Fruit fly (Drosophila melanogaster) whole organism, embryonic: ENCODE results near the gene CG31224.
A peak's percentile ranks its signal among the peaks of the same experiment; 100 is the strongest.

Experiments used
- Ada2b ChIP-seq: fragments of 200-800 bp; sonication (Bioruptor generic); IDR thresholded peaks from 2 replicates; pipeline ENCODE4 v1.3.6; 2022; ENCODE audit warnings: missing biosample characterization, missing genetic modification characterization
- Aef1 ChIP-seq: fragments of 200-800 bp; sonication (Bioruptor generic); IDR thresholded peaks from 3 replicates; pipeline ENCODE4 v1.3.6; 2022; ENCODE audit warnings: missing biosample characterization, missing genetic modification characterization
- Atf3 ChIP-seq: fragments of 200-800 bp; sonication (Bioruptor generic); optimal IDR thresholded peaks from 3 replicates; lab custom pipeline; 2016; ENCODE audit warnings: missing biosample characterization, missing genetic modification characterization
- Atf6 ChIP-seq: fragments of 200-800 bp; sonication (Bioruptor generic); IDR thresholded peaks from 2 replicates; pipeline ENCODE4 v1.3.6; 2022; ENCODE audit warnings: missing biosample characterization, missing genetic modification characterization
- Blimp-1 ChIP-seq: fragments of 200-800 bp; sonication (Bioruptor generic); optimal IDR thresholded peaks from 3 replicates; lab custom pipeline; 2018; ENCODE audit warnings: missing biosample characterization, missing genetic modification characterization, mild to moderate bottlenecking, moderate library complexity, missing genetic modification reagents
- CG10543 ChIP-seq: fragments of 200-800 bp; sonication (Bioruptor generic); optimal IDR thresholded peaks from 3 replicates; lab custom pipeline; 2017; ENCODE audit warnings: missing biosample characterization, mild to moderate bottlenecking, missing genetic modification characterization, moderate library complexity
- CG11560 ChIP-seq: fragments of 200-800 bp; sonication (Bioruptor generic); IDR thresholded peaks from 3 replicates; pipeline ENCODE4 v1.3.6; 2022; ENCODE audit warnings: missing biosample characterization, missing genetic modification characterization
- CG13287 ChIP-seq: fragments of 200-800 bp; sonication (Bioruptor generic); IDR thresholded peaks from 2 replicates; pipeline ENCODE4 v1.3.6; 2022; ENCODE audit warnings: missing biosample characterization, missing genetic modification characterization; ENCODE audit not compliant: partially characterized antibody
- CG13424 ChIP-seq: fragments of 200-800 bp; sonication (Bioruptor generic); optimal IDR thresholded peaks from 2 replicates; lab custom pipeline; 2019; ENCODE audit warnings: missing biosample characterization, mild to moderate bottlenecking, missing genetic modification characterization, moderate library complexity
- CG14014 ChIP-seq: fragments of 200-800 bp; sonication (Bioruptor generic); IDR thresholded peaks from 2 replicates; pipeline ENCODE4 v1.3.6; 2022; ENCODE audit warnings: missing biosample characterization, missing genetic modification characterization
- CG14710 ChIP-seq: fragments of 200-800 bp; sonication (Bioruptor generic); optimal IDR thresholded peaks from 3 replicates; lab custom pipeline; 2019; ENCODE audit warnings: missing biosample characterization, mild to moderate bottlenecking, missing genetic modification characterization, moderate library complexity
- CG15073 ChIP-seq: fragments of 200-800 bp; sonication (Bioruptor generic); optimal IDR thresholded peaks from 2 replicates; lab custom pipeline; 2016; ENCODE audit warnings: missing biosample characterization, missing genetic modification characterization
- CG2712 ChIP-seq: fragments of 200-800 bp; optimal IDR thresholded peaks from 3 replicates; lab custom pipeline; 2019; ENCODE audit warnings: missing biosample characterization, mild to moderate bottlenecking, missing genetic modification characterization, moderate library complexity
- CG32767 ChIP-seq: fragments of 200-800 bp; sonication (Bioruptor generic); IDR thresholded peaks from 2 replicates; pipeline ENCODE4 v1.3.6; 2022; ENCODE audit warnings: missing biosample characterization, missing genetic modification characterization
- CG33557 ChIP-seq: fragments of 200-800 bp; sonication (Bioruptor generic); optimal IDR thresholded peaks from 2 replicates; lab custom pipeline; 2019; ENCODE audit warnings: missing biosample characterization, mild to moderate bottlenecking, missing genetic modification characterization, moderate library complexity
- CG3847 ChIP-seq: fragments of 200-800 bp; sonication (Bioruptor generic); IDR thresholded peaks from 2 replicates; pipeline ENCODE4 v1.3.6; 2022; ENCODE audit warnings: missing biosample characterization, missing genetic modification characterization
- CG6791 ChIP-seq: fragments of 200-800 bp; sonication (Bioruptor generic); IDR thresholded peaks from 3 replicates; pipeline ENCODE4 v1.3.6; 2022; ENCODE audit warnings: missing biosample characterization, missing genetic modification characterization; ENCODE audit not compliant: partially characterized antibody
- CG7556 ChIP-seq: fragments of 200-800 bp; sonication (Bioruptor generic); optimal IDR thresholded peaks from 2 replicates; lab custom pipeline; 2017; ENCODE audit warnings: missing biosample characterization, mild to moderate bottlenecking, missing genetic modification characterization
- CG7963 ChIP-seq: fragments of 200-800 bp; sonication (Bioruptor generic); IDR thresholded peaks from 3 replicates; pipeline ENCODE4 v1.3.6; 2022; ENCODE audit warnings: missing biosample characterization, missing genetic modification characterization; ENCODE audit not compliant: partially characterized antibody
- CG9215 ChIP-seq: fragments of 200-800 bp; sonication (Bioruptor generic); IDR thresholded peaks from 2 replicates; pipeline ENCODE4 v1.3.6; 2022; ENCODE audit warnings: missing biosample characterization, missing genetic modification characterization
- CG9817 ChIP-seq: fragments of 200-800 bp; sonication (Bioruptor generic); optimal IDR thresholded peaks from 2 replicates; lab custom pipeline; 2018; ENCODE audit warnings: missing biosample characterization, mild to moderate bottlenecking, missing genetic modification characterization, moderate library complexity
- CoRest ChIP-seq: fragments of 200-800 bp; sonication (Bioruptor generic); optimal IDR thresholded peaks from 3 replicates; lab custom pipeline; 2018; ENCODE audit warnings: missing biosample characterization, mild to moderate bottlenecking, missing genetic modification characterization, moderate library complexity
- Deaf1 ChIP-seq: fragments of 200-800 bp; optimal IDR thresholded peaks from 3 replicates; lab custom pipeline; 2019; ENCODE audit warnings: missing biosample characterization, mild to moderate bottlenecking, missing genetic modification characterization, moderate library complexity
- Drgx ChIP-seq: fragments of 200-800 bp; sonication (Bioruptor generic); IDR thresholded peaks from 2 replicates; pipeline ENCODE4 v1.3.6; 2022; ENCODE audit warnings: missing biosample characterization, missing genetic modification characterization
- Ets65A ChIP-seq: fragments of 200-800 bp; sonication (Bioruptor generic); peaks from one replicate; lab custom pipeline; 2016; ENCODE audit warnings: missing biosample characterization, missing genetic modification characterization
- Fer1 ChIP-seq: fragments of 200-800 bp; sonication (Bioruptor generic); optimal IDR thresholded peaks from 2 replicates; lab custom pipeline; 2017; ENCODE audit warnings: missing biosample characterization, mild to moderate bottlenecking, missing genetic modification characterization
- NC2β ChIP-seq: fragments of 200-800 bp; sonication (Bioruptor generic); optimal IDR thresholded peaks from 2 replicates; lab custom pipeline; 2016; ENCODE audit warnings: missing biosample characterization, missing genetic modification characterization
- Pdp1 ChIP-seq, 2 experiments: fragments of 200-800 bp; sonication (Bioruptor generic); optimal IDR thresholded peaks; 3 replicates each; lab custom pipeline; 2016; ENCODE audit warnings: missing biosample characterization in 2 of 2, missing genetic modification characterization in 2 of 2, mild to moderate bottlenecking in 1 of 2, moderate library complexity in 1 of 2
- Rfx ChIP-seq: fragments of 200-800 bp; sonication (Bioruptor generic); IDR thresholded peaks from 2 replicates; pipeline ENCODE4 v1.3.6; 2022; ENCODE audit warnings: missing biosample characterization, missing genetic modification characterization
- Rx ChIP-seq: fragments of 200-800 bp; sonication (Bioruptor generic); IDR thresholded peaks from 2 replicates; pipeline ENCODE4 v1.3.6; 2022; ENCODE audit warnings: missing biosample characterization, missing genetic modification characterization
- Xbp1 ChIP-seq: fragments of 200-800 bp; sonication (Bioruptor generic); optimal IDR thresholded peaks from 3 replicates; lab custom pipeline; 2016; ENCODE audit warnings: missing biosample characterization, mild to moderate bottlenecking, missing genetic modification characterization
- Xrp1 ChIP-seq: fragments of 200-800 bp; sonication (Bioruptor generic); IDR thresholded peaks from 2 replicates; pipeline ENCODE4 v1.3.6; 2022; ENCODE audit warnings: missing biosample characterization, missing genetic modification characterization
- amos ChIP-seq: fragments of 200-800 bp; sonication (Bioruptor generic); IDR thresholded peaks from 2 replicates; pipeline ENCODE4 v1.3.6; 2022; ENCODE audit warnings: missing biosample characterization, missing genetic modification characterization; ENCODE audit not compliant: partially characterized antibody
- bab2 ChIP-seq: fragments of 200-800 bp; sonication (Bioruptor generic); optimal IDR thresholded peaks from 2 replicates; lab custom pipeline; 2016; ENCODE audit warnings: missing biosample characterization, missing genetic modification characterization
- dysf ChIP-seq: fragments of 200-800 bp; sonication (Bioruptor generic); IDR thresholded peaks from 3 replicates; pipeline ENCODE4 v1.3.6; 2022; ENCODE audit warnings: missing biosample characterization, missing genetic modification characterization
- fd64A ChIP-seq: fragments of 200-800 bp; sonication (Bioruptor generic); optimal IDR thresholded peaks from 3 replicates; lab custom pipeline; 2018; ENCODE audit warnings: missing biosample characterization, mild to moderate bottlenecking, missing genetic modification characterization
- grn ChIP-seq: fragments of 200-800 bp; sonication (Bioruptor generic); optimal IDR thresholded peaks from 3 replicates; lab custom pipeline; 2017; ENCODE audit warnings: missing biosample characterization, missing genetic modification characterization
- luna ChIP-seq: fragments of 200-800 bp; sonication (Bioruptor generic); optimal IDR thresholded peaks from 2 replicates; lab custom pipeline; 2016; ENCODE audit warnings: missing biosample characterization, missing genetic modification characterization
- otp ChIP-seq: fragments of 200-800 bp; sonication (Bioruptor generic); IDR thresholded peaks from 3 replicates; pipeline ENCODE4, ENCODE4 v1.3.6; 2022; ENCODE audit warnings: missing biosample characterization, missing genetic modification characterization
- pho ChIP-seq: fragments of 200-800 bp; sonication (Bioruptor generic); optimal IDR thresholded peaks from 2 replicates; lab custom pipeline; 2016; ENCODE audit warnings: missing biosample characterization, missing genetic modification characterization
- salm ChIP-seq: fragments of 200-800 bp; sonication (Bioruptor generic); optimal IDR thresholded peaks from 2 replicates; lab custom pipeline; 2018; ENCODE audit warnings: missing biosample characterization, mild to moderate bottlenecking, missing genetic modification characterization
- sens ChIP-seq: fragments of 200-800 bp; sonication (Bioruptor generic); peaks from one replicate; lab custom pipeline; 2016; ENCODE audit warnings: missing biosample characterization, missing genetic modification characterization
- sisA ChIP-seq: fragments of 200-800 bp; sonication (Bioruptor generic); IDR thresholded peaks from 2 replicates; pipeline ENCODE4 v1.3.6; 2022; ENCODE audit warnings: missing biosample characterization, missing genetic modification characterization
- slou ChIP-seq: fragments of 200-800 bp; sonication (Bioruptor generic); optimal IDR thresholded peaks from 3 replicates; lab custom pipeline; 2016; ENCODE audit warnings: missing biosample characterization, missing genetic modification characterization
- stc ChIP-seq: fragments of 200-800 bp; sonication (Bioruptor generic); IDR thresholded peaks from 2 replicates; pipeline ENCODE4 v1.3.6; 2022; ENCODE audit warnings: missing biosample characterization, missing genetic modification characterization
- tgo ChIP-seq: fragments of 200-800 bp; sonication (Bioruptor generic); IDR thresholded peaks from 3 replicates; pipeline ENCODE4 v1.3.6; 2022; ENCODE audit warnings: missing biosample characterization, missing genetic modification characterization
- ttk ChIP-seq: fragments of 200-800 bp; sonication (Bioruptor generic); IDR thresholded peaks from 2 replicates; pipeline ENCODE4 v2.1.2; 2022; ENCODE audit warnings: missing biosample characterization, missing genetic modification characterization
- unpg ChIP-seq: fragments of 200-800 bp; sonication (Bioruptor generic); optimal IDR thresholded peaks from 3 replicates; lab custom pipeline; 2018; ENCODE audit warnings: missing biosample characterization, mild to moderate bottlenecking, missing genetic modification characterization, moderate library complexity
- wdn ChIP-seq: fragments of 200-800 bp; sonication (Bioruptor generic); IDR thresholded peaks from 2 replicates; pipeline ENCODE4 v1.3.6; 2022; ENCODE audit warnings: missing biosample characterization, missing genetic modification characterization

Gene CG31224

dm6 chr3R:18670441-18671111 is 11.5 kb upstream of the CG31224 start (continued):
- TF ChIP-seq CG7963 (GFP tag; lab: Robert Waterston, UW) (no peak), CG6791 (no peak), wdn (GFP tag; lab: Robert Waterston, UW) (0 out of 2 replicates have a peak, but pooled peaks have one; percentile 16), CG13287 (no peak), CG33557 (GFP tag; lab: Kevin White, UChicago) (peak; percentile 14), ttk (GFP tag; lab: Robert Waterston, UW) (0 out of 2 replicates have a peak, but pooled peaks have one; percentile 29), CG11560 (tag; lab: Robert Waterston, UW) (no peak), Ets65A (GFP tag; lab: Kevin White, UChicago) (peak; percentile 88), amos (no peak), bab2 (GFP tag; lab: Kevin White, UChicago) (peak; percentile 64), pho (GFP tag; lab: Kevin White, UChicago) (no peak), Rx (no peak), NC2β (GFP tag; lab: Kevin White, UChicago) (no peak), CG7556 (GFP tag; lab: Kevin White, UChicago) (peak; percentile 68), CG10543 (no peak)
- TF ChIP-seq, all 482 proteins: peak for 155

- no peak for TF ChIP-seq slou (GFP tag; lab: Kevin White, UChicago)
- TF ChIP-seq dysf: peak; percentile 48; the same call in 1 of the 3 replicates
- no peak for TF ChIP-seq luna (GFP tag; lab: Kevin White, UChicago)
- TF ChIP-seq grn: no peak
- TF ChIP-seq Xrp1 (GFP tag; lab: Robert Waterston, UW): peak; percentile 46; the same call in 1 of the 2 replicates
- TF ChIP-seq Drgx: peak; percentile 82
- TF ChIP-seq unpg (GFP tag; lab: Kevin White, UChicago): peak; percentile 2
- no peak for TF ChIP-seq CG15073 (GFP tag; lab: Kevin White, UChicago)
- peak; percentile 48 for TF ChIP-seq CG13424 (tag; lab: Kevin White, UChicago)
- peak; percentile 41 for TF ChIP-seq CG2712 (tag; lab: Kevin White, UChicago)
- TF ChIP-seq fd64A (GFP tag; lab: Kevin White, UChicago): no peak
- TF ChIP-seq otp (GFP tag; lab: Robert Waterston, UW): no peak
- peak; percentile 46 for TF ChIP-seq Fer1
- peak; percentile 73 for TF ChIP-seq sens (GFP tag; lab: Kevin White, UChicago)
- peak; percentile 7 for TF ChIP-seq CG14710 (tag; lab: Kevin White, UChicago)
- peak; percentile 5 for TF ChIP-seq Blimp-1 (GFP tag; lab: Kevin White, UChicago)
- peak; percentile 66 for TF ChIP-seq Deaf1 (tag; lab: Kevin White, UChicago)
- peak; percentile 20; the same call in 1 of the 2 replicates for TF ChIP-seq CG3847 (GFP tag; lab: Robert Waterston, UW)
- TF ChIP-seq tgo (GFP tag; lab: Robert Waterston, UW): peak; percentile 43; the same call in 2 of the 3 replicates
- peak; percentile 33 for TF ChIP-seq CoRest (tag; lab: Kevin White, UChicago)
- no peak for TF ChIP-seq Atf3 (GFP tag; lab: Kevin White, UChicago)
- no peak for TF ChIP-seq Xbp1 (GFP tag; lab: Kevin White, UChicago)
- peak; percentile 26; the same call in 1 of the 3 replicates for TF ChIP-seq Aef1 (GFP tag; lab: Robert Waterston, UW)
- peak; percentile 47 for TF ChIP-seq CG9817 (tag; lab: Kevin White, UChicago)
- TF ChIP-seq CG9215 (GFP tag; lab: Robert Waterston, UW): peak; percentile 24; the same call in 1 of the 2 replicates
- TF ChIP-seq Pdp1 (GFP tag; optimal IDR thresholded peaks at IDR 0.05; lab: Kevin White, UChicago): peak; percentile 24 to 86
- TF ChIP-seq stc (GFP tag; lab: Robert Waterston, UW): no peak
- peak; percentile 39; the same call in 1 of the 2 replicates for TF ChIP-seq sisA (GFP tag; lab: Robert Waterston, UW)
- TF ChIP-seq CG32767: no peak
- TF ChIP-seq Rfx: peak; percentile 12; the same call in 1 of the 2 replicates
- TF ChIP-seq Atf6 (GFP tag; lab: Robert Waterston, UW): no peak
- no peak for TF ChIP-seq salm (tag; lab: Kevin White, UChicago)
- peak; percentile 26; the same call in 1 of the 2 replicates for TF ChIP-seq CG14014 (GFP tag; lab: Robert Waterston, UW)
- TF ChIP-seq CG10543: peak; percentile 48
- TF ChIP-seq Ada2b (GFP tag; lab: Robert Waterston, UW): peak; percentile 35
Observed at dm6 chr3R:18669812-18670211, 10.7 kb upstream of the CG31224 start.
